Worm (Caenorhabditis elegans) whole organism, L4 larva: ENCODE data around the gene Y105C5A.1285.
A peak's percentile ranks its signal among the peaks of the same experiment; 100 is the strongest.
"Not testable (repeated sequence)": the region's sequence is repeated elsewhere in the genome, so short reads cannot be mapped to it uniquely, and the experiment has no call there.

Experiments
- Y48G9A.11 ChIP-seq: fragments of 200-800 bp; sonication (Bioruptor generic); IDR thresholded peaks from 2 replicates; pipeline ENCODE4 v1.3.6; 2022; ENCODE audit warnings: missing genetic modification reagents, missing genetic modification characterization, missing compliant biosample characterization
- ZK337.2 ChIP-seq: fragments of 200-800 bp; sonication (Bioruptor generic); IDR thresholded peaks from 2 replicates; pipeline ENCODE4 v1.3.6; 2022; ENCODE audit warnings: missing genetic modification reagents, missing genetic modification characterization, missing compliant biosample characterization
- aha-1 ChIP-seq: fragments of 150-350 bp; peaks from one replicate; lab custom pipeline; 2014; ENCODE audit warnings: missing biosample characterization, missing genetic modification characterization
- arid-1 ChIP-seq: fragments of 200-800 bp; sonication (Bioruptor generic); conservative IDR thresholded peaks from 2 replicates; pipeline ENCODE4 v1.3.6; 2022; ENCODE audit warnings: missing genetic modification reagents, missing genetic modification characterization, missing compliant biosample characterization
- ceh-44 ChIP-seq: fragments of 200-800 bp; sonication (Bioruptor generic); IDR thresholded peaks from 2 replicates; pipeline ENCODE4 v1.3.6; 2022; ENCODE audit warnings: missing genetic modification reagents, missing genetic modification characterization, missing compliant biosample characterization
- ctbp-1 ChIP-seq: fragments of 200-800 bp; sonication (Bioruptor generic); IDR thresholded peaks from 2 replicates; pipeline ENCODE4 v1.3.6; 2022; ENCODE audit warnings: missing genetic modification reagents, missing genetic modification characterization, missing compliant biosample characterization
- hmg-1.1 ChIP-seq: fragments of 200-800 bp; sonication (Bioruptor generic); IDR thresholded peaks from 2 replicates; pipeline ENCODE4 v1.3.6; 2022; ENCODE audit warnings: missing genetic modification reagents, missing genetic modification characterization, missing compliant biosample characterization
- lin-38 ChIP-seq: fragments of 200-800 bp; sonication (Bioruptor generic); IDR thresholded peaks from 2 replicates; pipeline ENCODE4 v1.3.6; 2022; ENCODE audit warnings: missing genetic modification reagents, missing genetic modification characterization, missing compliant biosample characterization
- madf-5 ChIP-seq, 2 experiments: fragments of 200-800 bp; sonication (Bioruptor generic); IDR thresholded peaks; 2 replicates each; pipeline ENCODE4 v1.3.6; 2022; ENCODE audit warnings: missing compliant biosample characterization in 2 of 2, missing genetic modification characterization in 2 of 2
- mdt-29 ChIP-seq: fragments of 200-800 bp; sonication (Bioruptor generic); IDR thresholded peaks from 2 replicates; pipeline ENCODE4 v1.3.6; 2022; ENCODE audit warnings: missing genetic modification reagents, missing genetic modification characterization, missing compliant biosample characterization
- pha-4 ChIP-seq, 2 experiments: fragments of 150-350 bp in 1 of 2; fragments of 200-800 bp in 1 of 2; sonication (Bioruptor generic) in 1 of 2; IDR thresholded peaks in 1 of 2; optimal IDR thresholded peaks in 1 of 2; 2 replicates each; pipeline versions ENCODE4 v1.3.6 to Lab custom; 2014 to 2022; ENCODE audit warnings: missing genetic modification characterization in 2 of 2, missing genetic modification reagents in 2 of 2, missing biosample characterization in 1 of 2, missing compliant biosample characterization in 1 of 2
- set-16 ChIP-seq: fragments of 200-800 bp; sonication (Bioruptor generic); IDR thresholded peaks from 2 replicates; pipeline ENCODE4 v1.3.6; 2022; ENCODE audit warnings: missing genetic modification reagents, missing genetic modification characterization, missing compliant biosample characterization
- snpc-1.2 ChIP-seq: fragments of 200-800 bp; sonication (Bioruptor generic); IDR thresholded peaks from 2 replicates; pipeline ENCODE4 v1.3.6; 2022; ENCODE audit warnings: missing genetic modification reagents, missing genetic modification characterization, missing compliant biosample characterization
- spr-3 ChIP-seq: fragments of 200-800 bp; sonication (Bioruptor generic); optimal IDR thresholded peaks from 2 replicates; lab custom pipeline; 2018; ENCODE audit warnings: mild to moderate bottlenecking, missing genetic modification characterization, missing compliant biosample characterization
- unc-62 ChIP-seq, 3 experiments: fragments of 150-350 bp in 1 of 3; sonication (generic microtip); optimal IDR thresholded peaks in 2 of 3; peaks in 1 of 3; 1 replicate in 1 of 3; 2 replicates in 2 of 3; lab custom pipeline; 2014 to 2017; ENCODE audit warnings: missing biosample characterization in 3 of 3, missing genetic modification characterization in 3 of 3, missing genetic modification reagents in 3 of 3, missing genotype in 1 of 3
- vab-7 ChIP-seq: fragments of 200-800 bp; sonication (Bioruptor generic); IDR thresholded peaks from 2 replicates; pipeline ENCODE4 v1.3.6; 2022; ENCODE audit warnings: missing genetic modification reagents, missing genetic modification characterization, missing compliant biosample characterization
- zfp-3 ChIP-seq: fragments of 200-800 bp; sonication (Bioruptor generic); conservative IDR thresholded peaks from 2 replicates; pipeline ENCODE4 v1.3.6; 2022; ENCODE audit warnings: missing genetic modification reagents, missing genetic modification characterization, missing compliant biosample characterization

Y105C5A.1285 gene

ce11 chrIV:15729583-15729982 lies 22.6 kb upstream of the Y105C5A.1285 start:
- TF ChIP-seq ceh-44 (GFP tag; lab: Robert Waterston, UW) (peak; percentile 52; the same call in 1 of the 2 replicates), mdt-29 (GFP tag; lab: Robert Waterston, UW) (peak; percentile 63; the same call in 1 of the 2 replicates), pha-4 (GFP tag; IDR thresholded peaks at IDR 0.05; lab: Robert Waterston, UW) (peak; percentile 43; the same call in 1 of the 2 replicates), lin-38 (GFP tag; lab: Robert Waterston, UW) (peak; percentile 58), Y48G9A.11 (GFP tag; lab: Robert Waterston, UW) (0 out of 2 replicates have a peak, but pooled peaks have one; percentile 19), zfp-3 (GFP tag; lab: Robert Waterston, UW) (peak; percentile 45; the same call in 1 of the 2 replicates), ZK337.2 (GFP tag; lab: Robert Waterston, UW) (0 out of 2 replicates have a peak, but pooled peaks have one; percentile 18), vab-7 (GFP tag; lab: Robert Waterston, UW) (peak; percentile 48; the same call in 1 of the 2 replicates), arid-1 (GFP tag; lab: Robert Waterston, UW) (peak; percentile 47; the same call in 1 of the 2 replicates), madf-5 (GFP tag; IDR thresholded peaks at IDR 0.05; lab: Robert Waterston, UW) (0 out of 4 replicates have a peak, but pooled peaks of 1 of the 2 experiments have one; percentile 14), ctbp-1 (GFP tag; lab: Robert Waterston, UW) (peak; percentile 33; the same call in 1 of the 2 replicates), hmg-1.1 (GFP tag; lab: Robert Waterston, UW) (peak; percentile 53; the same call in 1 of the 2 replicates), snpc-1.2 (GFP tag; lab: Robert Waterston, UW) (peak; percentile 98)
- not testable (repeated sequence) for TF ChIP-seq pha-4 (tag; optimal IDR thresholded peaks at IDR 0.05; lab: Kevin White, UChicago)

- TF ChIP-seq snpc-1.2 (GFP tag; lab: Robert Waterston, UW), result no peak
- peak; percentile 23 for TF ChIP-seq aha-1
- TF ChIP-seq unc-62 (GFP tag; optimal IDR thresholded peaks at IDR 0.05 in 1 of 2; lab: Kevin White, UChicago), result peak in 1 of 2 experiments; percentile 96
- no peak for TF ChIP-seq unc-62 (tag; optimal IDR thresholded peaks at IDR 0.05; lab: Kevin White, UChicago)
Observed at ce11 chrIV:15750014-15750776, 2.0 kb upstream of the Y105C5A.1285 start.

DNA sequence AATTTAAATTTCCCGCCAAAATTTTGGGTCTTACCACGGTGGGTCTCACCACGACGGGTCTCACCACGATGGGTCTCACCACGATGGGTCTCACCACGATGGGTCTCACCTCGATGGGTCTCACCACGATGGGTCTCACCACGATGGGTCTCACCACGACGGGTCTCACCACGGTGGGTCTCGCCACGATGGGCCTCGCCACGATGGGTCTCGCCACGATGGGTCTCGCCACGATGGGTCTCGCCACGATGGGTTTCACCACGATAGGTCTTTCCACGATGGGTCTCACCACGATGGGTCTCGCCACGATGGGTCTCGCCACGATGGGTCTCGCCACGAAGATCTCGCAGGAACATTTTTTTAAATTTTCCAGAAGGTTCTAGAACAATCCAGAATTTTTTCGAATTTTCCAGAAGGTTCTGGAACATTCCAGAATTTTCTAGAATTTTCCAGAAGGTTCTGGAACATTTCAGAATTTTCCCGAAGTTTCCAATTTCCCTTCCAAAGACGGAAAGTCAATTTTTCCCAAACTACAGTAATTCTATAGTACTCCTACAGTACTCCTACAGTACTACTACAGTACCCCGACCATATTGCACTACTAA lies 14.1 kb downstream of the Y105C5A.1285 start:
- TF ChIP-seq snpc-1.2 (GFP tag; lab: Robert Waterston, UW) (0 out of 2 replicates have a peak, but pooled peaks have one; percentile 46), set-16 (peak; percentile 90), mdt-29 (GFP tag; lab: Robert Waterston, UW) (0 out of 2 replicates have a peak, but pooled peaks have one; percentile 18)

ce11 chrIV:15767790-15768189 lies 15.6 kb downstream of the Y105C5A.1285 start:
- TF ChIP-seq lin-38 (GFP tag; lab: Robert Waterston, UW) (0 out of 2 replicates have a peak, but pooled peaks have one; percentile 7), snpc-1.2 (GFP tag; lab: Robert Waterston, UW) (peak; percentile 82)

DNA sequence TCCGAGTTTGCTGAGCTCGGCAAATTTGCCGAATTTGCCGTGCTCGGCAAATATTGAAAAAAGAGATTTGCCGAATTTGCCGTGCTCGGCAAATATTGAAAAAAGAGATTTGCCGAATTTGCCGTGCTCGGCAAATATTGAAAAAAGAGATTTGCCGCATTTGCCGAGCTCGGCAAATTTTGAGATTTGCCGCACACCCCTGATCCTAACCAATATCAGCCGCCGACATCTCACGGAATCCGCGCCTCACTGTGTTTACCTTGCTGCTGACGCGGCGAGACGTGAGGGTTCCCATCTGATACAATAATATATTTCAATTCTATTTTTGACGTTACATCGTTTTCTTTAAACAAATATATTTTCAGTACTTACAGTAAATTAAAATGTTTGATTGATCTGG lies 24.1 kb downstream of the Y105C5A.1285 start:
- TF ChIP-seq unc-62 (GFP tag; optimal IDR thresholded peaks at IDR 0.05 in 1 of 2; lab: Kevin White, UChicago) (peak in 1 of 2 experiments; percentile 22), snpc-1.2 (GFP tag; lab: Robert Waterston, UW) (peak; percentile 90)
- TF ChIP-seq unc-62 (tag; optimal IDR thresholded peaks at IDR 0.05; lab: Kevin White, UChicago), result not testable (repeated sequence)

- TF ChIP-seq snpc-1.2 (GFP tag; lab: Robert Waterston, UW), result peak; percentile 67
Observed at ce11 chrIV:15777674-15778296, 25.6 kb downstream of the Y105C5A.1285 start.

- TF ChIP-seq spr-3; ctbp-1 (GFP tag; lab: Robert Waterston, UW); mdt-29 (GFP tag; lab: Robert Waterston, UW): not testable (repeated sequence)
- TF ChIP-seq, all 104 proteins: peak for 0; not testable (repeated sequence) for 104
Observed at ce11 chrIV:15790846-15791245, 38.6 kb downstream of the Y105C5A.1285 start, which contains the start of gene Y105C5A.1273. Gene Y105C5A.1273 (plus strand): TSS chrIV:15791146.
